Worm (Caenorhabditis elegans): ENCODE results near the gene C50H2.5.

ce11 chrV:9924389-9924788, 5.9 kb downstream of the C50H2.5 start:
- TF ChIP-seq W03F9.2 (tag; optimal IDR thresholded peaks at IDR 0.05) (no peak), him-1 (tag; optimal IDR thresholded peaks at IDR 0.05) (no peak), dao-5 (tag; optimal IDR thresholded peaks at IDR 0.05) (no peak)
